Fruit fly (Drosophila melanogaster) whole organism, embryonic: ENCODE data around the gene CG15306.

Experiments used
- Abd-B ChIP-seq: fragments of 200-800 bp; sonication (Bioruptor generic); optimal IDR thresholded peaks from 2 replicates; lab custom pipeline; 2018; ENCODE audit warnings: missing biosample characterization, mild to moderate bottlenecking, missing genetic modification characterization, moderate library complexity
- CG10147 ChIP-seq: fragments of 200-800 bp; sonication (Bioruptor generic); optimal IDR thresholded peaks from 2 replicates; lab custom pipeline; 2019; ENCODE audit warnings: missing biosample characterization, mild to moderate bottlenecking, missing genetic modification characterization, moderate library complexity
- CG12219 ChIP-seq: fragments of 200-800 bp; sonication (Bioruptor generic); optimal IDR thresholded peaks from 3 replicates; lab custom pipeline; 2018; ENCODE audit warnings: missing biosample characterization, mild to moderate bottlenecking, missing genetic modification characterization
- CG12391 ChIP-seq: fragments of 200-800 bp; sonication (Bioruptor generic); optimal IDR thresholded peaks from 3 replicates; lab custom pipeline; 2018; ENCODE audit warnings: missing biosample characterization, mild to moderate bottlenecking, missing genetic modification characterization, moderate library complexity
- CG14860 ChIP-seq: fragments of 200-800 bp; sonication (Bioruptor generic); IDR thresholded peaks from 3 replicates; pipeline ENCODE4 v1.3.6; 2022; ENCODE audit warnings: missing biosample characterization, missing genetic modification characterization; ENCODE audit not compliant: partially characterized antibody
- CG16779 ChIP-seq: fragments of 200-800 bp; sonication (Bioruptor generic); IDR thresholded peaks from 2 replicates; pipeline ENCODE4 v1.3.6; 2022; ENCODE audit warnings: missing biosample characterization, missing genetic modification characterization
- CG18262 ChIP-seq: fragments of 200-800 bp; optimal IDR thresholded peaks from 3 replicates; lab custom pipeline; 2019; ENCODE audit warnings: missing biosample characterization, mild to moderate bottlenecking, missing genetic modification characterization, moderate library complexity
- CG18476 ChIP-seq: fragments of 200-800 bp; sonication (Bioruptor generic); optimal IDR thresholded peaks from 2 replicates; lab custom pipeline; 2016; ENCODE audit warnings: missing biosample characterization, mild to moderate bottlenecking, missing genetic modification characterization
- CG3281 ChIP-seq: fragments of 200-800 bp; sonication (Bioruptor generic); optimal IDR thresholded peaks from 3 replicates; lab custom pipeline; 2017; ENCODE audit warnings: missing biosample characterization, mild to moderate bottlenecking, missing genetic modification characterization
- CG3407 ChIP-seq: fragments of 200-800 bp; sonication (Bioruptor generic); optimal IDR thresholded peaks from 2 replicates; lab custom pipeline; 2018; ENCODE audit warnings: missing biosample characterization, mild to moderate bottlenecking, missing genetic modification characterization
- CG4328 ChIP-seq: fragments of 200-800 bp; sonication (Bioruptor generic); optimal IDR thresholded peaks from 3 replicates; lab custom pipeline; 2017; ENCODE audit warnings: missing biosample characterization, missing genetic modification reagents, missing genetic modification characterization
- CG4424 ChIP-seq: fragments of 200-800 bp; sonication (Bioruptor generic); optimal IDR thresholded peaks from 3 replicates; lab custom pipeline; 2016; ENCODE audit warnings: missing biosample characterization, missing genetic modification characterization
- CG8924 ChIP-seq: fragments of 200-800 bp; optimal IDR thresholded peaks from 3 replicates; lab custom pipeline; 2019; ENCODE audit warnings: missing biosample characterization, mild to moderate bottlenecking, missing genetic modification characterization, moderate library complexity
- D19A ChIP-seq: fragments of 200-800 bp; optimal IDR thresholded peaks from 3 replicates; lab custom pipeline; 2019; ENCODE audit warnings: missing biosample characterization, mild to moderate bottlenecking, missing genetic modification characterization, moderate library complexity
- Dek ChIP-seq: fragments of 200-800 bp; sonication (Bioruptor generic); optimal IDR thresholded peaks from 3 replicates; lab custom pipeline; 2019; ENCODE audit warnings: missing biosample characterization, mild to moderate bottlenecking, missing genetic modification characterization, moderate library complexity
- Gug ChIP-seq: fragments of 200-800 bp; sonication (Bioruptor generic); IDR thresholded peaks from 4 replicates; pipeline ENCODE4 v1.3.6; 2022; ENCODE audit warnings: missing biosample characterization, missing genetic modification characterization
- HHEX ChIP-seq: fragments of 200-800 bp; sonication (Bioruptor generic); optimal IDR thresholded peaks from 3 replicates; lab custom pipeline; 2017; ENCODE audit warnings: missing biosample characterization, mild to moderate bottlenecking, missing genetic modification characterization, missing genetic modification reagents
- Nf-YC ChIP-seq: fragments of 200-800 bp; optimal IDR thresholded peaks from 3 replicates; lab custom pipeline; 2019; ENCODE audit warnings: missing biosample characterization, mild to moderate bottlenecking, missing genetic modification characterization, moderate library complexity
- Optix ChIP-seq: fragments of 200-800 bp; sonication (Bioruptor generic); IDR thresholded peaks from 3 replicates; pipeline ENCODE4 v1.3.6; 2022; ENCODE audit warnings: missing biosample characterization, missing genetic modification characterization
- Rfx ChIP-seq: fragments of 200-800 bp; sonication (Bioruptor generic); IDR thresholded peaks from 2 replicates; pipeline ENCODE4 v1.3.6; 2022; ENCODE audit warnings: missing biosample characterization, missing genetic modification characterization
- Stat92E ChIP-seq, 3 experiments: fragments of >200 bp in 2 of 3; fragments of 200-800 bp in 1 of 3; sonication (Bioruptor generic) in 1 of 3; optimal IDR thresholded peaks; 2 replicates each; lab custom pipeline; 2017 to 2019; ENCODE audit warnings: missing biosample characterization in 3 of 3, missing genetic modification characterization in 3 of 3, mild to moderate bottlenecking in 1 of 3, moderate library complexity in 1 of 3
- TFAM ChIP-seq: fragments of 200-800 bp; sonication (Bioruptor generic); optimal IDR thresholded peaks from 2 replicates; lab custom pipeline; 2017; ENCODE audit warnings: missing biosample characterization, missing genetic modification characterization, inconsistent platforms
- az2 ChIP-seq: fragments of 200-800 bp; sonication (Bioruptor generic); optimal IDR thresholded peaks from 3 replicates; lab custom pipeline; 2016; ENCODE audit warnings: missing biosample characterization, missing genetic modification characterization
- bbx ChIP-seq: fragments of 200-800 bp; sonication (Bioruptor generic); IDR thresholded peaks from 2 replicates; pipeline ENCODE4 v1.3.6; 2022; ENCODE audit warnings: missing biosample characterization, missing genetic modification characterization; ENCODE audit not compliant: partially characterized antibody
- chn ChIP-seq: fragments of 200-800 bp; sonication (Bioruptor generic); optimal IDR thresholded peaks from 2 replicates; lab custom pipeline; 2016; ENCODE audit warnings: missing biosample characterization, missing genetic modification characterization
- disco-r ChIP-seq: fragments of 200-800 bp; sonication (Bioruptor generic); optimal IDR thresholded peaks from 2 replicates; lab custom pipeline; 2016; ENCODE audit warnings: missing biosample characterization, missing genetic modification characterization
- dmrt11E ChIP-seq: fragments of 200-800 bp; sonication (Bioruptor generic); optimal IDR thresholded peaks from 3 replicates; lab custom pipeline; 2018; ENCODE audit warnings: missing biosample characterization, mild to moderate bottlenecking, missing genetic modification characterization, moderate library complexity
- dpn ChIP-seq, 2 experiments: fragments of 200-800 bp; sonication (Bioruptor generic); optimal IDR thresholded peaks; 3 replicates each; lab custom pipeline; 2016; ENCODE audit warnings: missing biosample characterization in 2 of 2, missing genetic modification characterization in 2 of 2
- exex ChIP-seq: fragments of 200-800 bp; sonication (Bioruptor generic); optimal IDR thresholded peaks from 4 replicates; lab custom pipeline; 2018; ENCODE audit warnings: missing biosample characterization, mild to moderate bottlenecking, missing genetic modification characterization, moderate library complexity
- fd3F ChIP-seq: fragments of 200-800 bp; sonication (Bioruptor generic); optimal IDR thresholded peaks from 2 replicates; lab custom pipeline; 2018; ENCODE audit warnings: missing biosample characterization, mild to moderate bottlenecking, missing genetic modification characterization, moderate library complexity
- fd64A ChIP-seq: fragments of 200-800 bp; sonication (Bioruptor generic); optimal IDR thresholded peaks from 3 replicates; lab custom pipeline; 2018; ENCODE audit warnings: missing biosample characterization, mild to moderate bottlenecking, missing genetic modification characterization
- gt ChIP-seq: fragments of 200-800 bp; sonication (Bioruptor generic); IDR thresholded peaks from 2 replicates; pipeline ENCODE4 v1.3.6; 2022; ENCODE audit warnings: missing biosample characterization, missing genetic modification characterization
- hbn ChIP-seq: fragments of 200-800 bp; sonication (Bioruptor generic); IDR thresholded peaks from 2 replicates; pipeline ENCODE4 v1.3.6; 2022; ENCODE audit warnings: missing biosample characterization, missing genetic modification characterization; ENCODE audit not compliant: partially characterized antibody
- her ChIP-seq: fragments of 200-800 bp; sonication (Bioruptor generic); optimal IDR thresholded peaks from 2 replicates; lab custom pipeline; 2016; ENCODE audit warnings: missing biosample characterization, missing genetic modification characterization
- jing ChIP-seq: fragments of 200-800 bp; sonication (Bioruptor generic); optimal IDR thresholded peaks from 2 replicates; lab custom pipeline; 2018; ENCODE audit warnings: missing biosample characterization, mild to moderate bottlenecking, missing genetic modification characterization
- kni ChIP-seq: fragments of 200-800 bp; sonication (Bioruptor generic); optimal IDR thresholded peaks from 3 replicates; lab custom pipeline; 2017; ENCODE audit warnings: mild to moderate bottlenecking, missing biosample characterization, missing genetic modification reagents, missing genetic modification characterization
- lola ChIP-seq, 3 experiments: fragments of >200 bp in 2 of 3; fragments of 200-800 bp in 1 of 3; sonication (Bioruptor generic) in 1 of 3; optimal IDR thresholded peaks; 2 replicates each; lab custom pipeline; 2017 to 2019; ENCODE audit warnings: missing biosample characterization in 3 of 3, missing genetic modification characterization in 3 of 3, mild to moderate bottlenecking in 1 of 3, moderate library complexity in 1 of 3
- phol ChIP-seq: fragments of 200-800 bp; sonication (Bioruptor generic); optimal IDR thresholded peaks from 3 replicates; lab custom pipeline; 2018; ENCODE audit warnings: missing biosample characterization, mild to moderate bottlenecking, missing genetic modification characterization, moderate library complexity
- pros ChIP-seq: fragments of 200-800 bp; sonication (Bioruptor generic); optimal IDR thresholded peaks from 3 replicates; lab custom pipeline; 2019; ENCODE audit warnings: missing biosample characterization, mild to moderate bottlenecking, missing genetic modification characterization, moderate library complexity
- sc ChIP-seq, 3 experiments: fragments of >200 bp in 2 of 3; fragments of 200-800 bp in 1 of 3; sonication (Bioruptor generic) in 1 of 3; optimal IDR thresholded peaks; 2 replicates in 2 of 3; 3 replicates in 1 of 3; lab custom pipeline; 2017; ENCODE audit warnings: mild to moderate bottlenecking in 1 of 3, missing biosample characterization in 1 of 3, missing genetic modification characterization in 1 of 3, missing genetic modification reagents in 1 of 3
- slp2 ChIP-seq: fragments of 200-800 bp; sonication (Bioruptor generic); optimal IDR thresholded peaks from 2 replicates; lab custom pipeline; 2016; ENCODE audit warnings: missing biosample characterization, missing genetic modification characterization
- sqz ChIP-seq: fragments of 200-800 bp; sonication (Bioruptor generic); optimal IDR thresholded peaks from 3 replicates; lab custom pipeline; 2018; ENCODE audit warnings: missing biosample characterization, mild to moderate bottlenecking, missing genetic modification characterization
- sr ChIP-seq: fragments of 200-800 bp; sonication (Bioruptor generic); IDR thresholded peaks from 3 replicates; pipeline ENCODE4 v1.3.6; 2022; ENCODE audit warnings: missing biosample characterization, missing genetic modification characterization
- tgo ChIP-seq: fragments of 200-800 bp; sonication (Bioruptor generic); IDR thresholded peaks from 3 replicates; pipeline ENCODE4 v1.3.6; 2022; ENCODE audit warnings: missing biosample characterization, missing genetic modification characterization
- vnd ChIP-seq: fragments of 200-800 bp; sonication (Bioruptor generic); IDR thresholded peaks from 3 replicates; pipeline ENCODE4 v1.3.6; 2022; ENCODE audit warnings: missing biosample characterization, missing genetic modification characterization; ENCODE audit not compliant: partially characterized antibody
- vvl ChIP-seq: fragments of 200-800 bp; sonication (Bioruptor generic); IDR thresholded peaks from 2 replicates; pipeline ENCODE4 v1.3.6; 2022; ENCODE audit warnings: missing biosample characterization, missing genetic modification characterization
- zfh1 ChIP-seq: fragments of 200-800 bp; sonication (Bioruptor generic); IDR thresholded peaks from 3 replicates; pipeline ENCODE4 v1.3.6; 2022; ENCODE audit warnings: missing biosample characterization, missing genetic modification characterization

The CG15306 gene

dm6 chrX:10325567-10326345 lies 5.9 kb downstream of the CG15306 start, which contains the start of gene alpha-Man-Ia (continued):
- TF ChIP-seq sc (optimal IDR thresholded peaks at IDR 0.05; lab: Kevin White, UChicago) = no peak
- TF ChIP-seq sc (GFP tag; optimal IDR thresholded peaks at IDR 0.05; lab: Kevin White, UChicago) = no peak
- TF ChIP-seq kni (GFP tag; lab: Kevin White, UChicago) = no peak
- 0 out of 2 replicates have a peak, but pooled peaks have one; percentile 10 for TF ChIP-seq hbn
- TF ChIP-seq dpn (GFP tag; optimal IDR thresholded peaks at IDR 0.05; lab: Kevin White, UChicago) = peak; percentile 22 to 41
- peak; percentile 49 for TF ChIP-seq phol
- TF ChIP-seq TFAM (GFP tag; lab: Kevin White, UChicago) = no peak
- TF ChIP-seq fd64A (GFP tag; lab: Kevin White, UChicago) = no peak
- TF ChIP-seq dmrt11E (tag; lab: Kevin White, UChicago) = no peak
- TF ChIP-seq CG10147 (GFP tag; lab: Kevin White, UChicago) = no peak
- TF ChIP-seq CG14860 (GFP tag; lab: Robert Waterston, UW) = no peak
- TF ChIP-seq CG18262 = peak; percentile 3
- no peak for TF ChIP-seq slp2 (GFP tag; lab: Kevin White, UChicago)
- no peak for TF ChIP-seq jing (GFP tag; lab: Kevin White, UChicago)
- no peak for TF ChIP-seq gt
- TF ChIP-seq sqz (GFP tag; lab: Kevin White, UChicago) = no peak
- TF ChIP-seq chn (GFP tag; lab: Kevin White, UChicago) = peak; percentile 41
- TF ChIP-seq CG8924 (tag; lab: Kevin White, UChicago) = no peak
- no peak for TF ChIP-seq CG3281
- 0 out of 4 replicates have a peak, but pooled peaks have one; percentile 37 for TF ChIP-seq Gug (GFP tag; lab: Robert Waterston, UW)
- peak; percentile 14 for TF ChIP-seq Nf-YC (tag; lab: Kevin White, UChicago)
- 0 out of 3 replicates have a peak, but pooled peaks have one; percentile 23 for TF ChIP-seq vnd (GFP tag; lab: Robert Waterston, UW)
- TF ChIP-seq pros = peak; percentile 97
- no peak for TF ChIP-seq CG12219 (GFP tag; lab: Kevin White, UChicago)
- peak; percentile 7 for TF ChIP-seq az2 (GFP tag; lab: Kevin White, UChicago)
- TF ChIP-seq exex = no peak
- no peak for TF ChIP-seq zfh1 (GFP tag; lab: Robert Waterston, UW)
- TF ChIP-seq CG3407 (GFP tag; lab: Kevin White, UChicago) = no peak
- peak; percentile 34 for TF ChIP-seq CG12391 (tag; lab: Kevin White, UChicago)
- TF ChIP-seq Rfx = no peak
- peak; percentile 18 for TF ChIP-seq Dek (tag; lab: Kevin White, UChicago)
- TF ChIP-seq bbx (GFP tag; lab: Robert Waterston, UW) = 0 out of 2 replicates have a peak, but pooled peaks have one; percentile 20
- peak; percentile 16 for TF ChIP-seq HHEX (GFP tag; lab: Kevin White, UChicago)
- no peak for TF ChIP-seq CG4424 (GFP tag; lab: Kevin White, UChicago)
- peak in 1 of 3 experiments; percentile 20 for TF ChIP-seq lola (GFP tag; optimal IDR thresholded peaks at IDR 0.05; lab: Kevin White, UChicago)
- TF ChIP-seq Stat92E (GFP tag; optimal IDR thresholded peaks at IDR 0.05; lab: Kevin White, UChicago) = no peak
- no peak for TF ChIP-seq sr (GFP tag; lab: Robert Waterston, UW)
- no peak for TF ChIP-seq D19A (tag; lab: Kevin White, UChicago)
- TF ChIP-seq disco-r = no peak
- TF ChIP-seq Optix (GFP tag; lab: Robert Waterston, UW) = no peak
- TF ChIP-seq CG4328 = no peak
- peak; percentile 19; the same call in 1 of the 3 replicates for TF ChIP-seq tgo (GFP tag; lab: Robert Waterston, UW)
- TF ChIP-seq fd3F (GFP tag; lab: Kevin White, UChicago) = no peak
- no peak for TF ChIP-seq CG16779 (GFP tag; lab: Robert Waterston, UW)
- TF ChIP-seq CG18476 (GFP tag; lab: Kevin White, UChicago) = no peak
- TF ChIP-seq her = no peak
- TF ChIP-seq Abd-B (GFP tag; lab: Kevin White, UChicago) = no peak
- TF ChIP-seq vvl (GFP tag; lab: Robert Waterston, UW) = peak; percentile 30; the same call in 1 of the 2 replicates
